Worm (Caenorhabditis elegans) whole organism, L3 larva: ENCODE measurements around the gene lelo-4.
A peak's percentile ranks its signal among the peaks of the same experiment; 100 is the strongest.

Experiments used
- R02D3.7 ChIP-seq: fragments of 150-350 bp; optimal IDR thresholded peaks from 2 replicates; lab custom pipeline; 2014; ENCODE audit warnings: missing biosample characterization, missing genetic modification characterization
- ZK546.5 ChIP-seq: sonication (generic microtip); optimal IDR thresholded peaks from 2 replicates; lab custom pipeline; 2017; ENCODE audit warnings: missing biosample characterization, missing genetic modification characterization
- aly-2 ChIP-seq: fragments of 150-350 bp; optimal IDR thresholded peaks from 2 replicates; lab custom pipeline; 2014; ENCODE audit warnings: missing biosample characterization, missing genetic modification characterization
- ama-1 ChIP-seq: fragments of 150-350 bp; optimal IDR thresholded peaks from 2 replicates; lab custom pipeline; 2018
- ceh-16 ChIP-seq: sonication (generic microtip); optimal IDR thresholded peaks from 2 replicates; lab custom pipeline; 2017; ENCODE audit warnings: missing biosample characterization, missing genetic modification characterization
- ceh-28 ChIP-seq: fragments of 150-350 bp; optimal IDR thresholded peaks from 2 replicates; lab custom pipeline; 2014; ENCODE audit warnings: missing biosample characterization, missing genetic modification reagents, missing genetic modification characterization
- ceh-82 ChIP-seq: fragments of 150-350 bp; optimal IDR thresholded peaks from 2 replicates; lab custom pipeline; 2014; ENCODE audit warnings: missing biosample characterization, missing genetic modification characterization
- ceh-9 ChIP-seq: sonication (generic microtip); optimal IDR thresholded peaks from 2 replicates; lab custom pipeline; 2018; ENCODE audit warnings: missing biosample characterization, missing genetic modification characterization
- egl-5 ChIP-seq: fragments of 150-350 bp; optimal IDR thresholded peaks from 2 replicates; lab custom pipeline; 2017; ENCODE audit warnings: missing biosample characterization, missing genetic modification reagents, missing genetic modification characterization, inconsistent platforms
- elt-1 ChIP-seq: fragments of 150-350 bp; optimal IDR thresholded peaks from 2 replicates; lab custom pipeline; 2014; ENCODE audit warnings: missing biosample characterization, missing genetic modification characterization
- elt-2 ChIP-seq: sonication (generic microtip); optimal IDR thresholded peaks from 2 replicates; lab custom pipeline; 2016; ENCODE audit warnings: missing genetic modification reagents, mild to moderate bottlenecking, missing genetic modification characterization, missing compliant biosample characterization
- elt-3 ChIP-seq, 3 experiments: fragments of 150-350 bp in 1 of 3; sonication (generic microtip) in 2 of 3; optimal IDR thresholded peaks; 2 replicates in 2 of 3; 4 replicates in 1 of 3; lab custom pipeline; 2014 to 2017; ENCODE audit warnings: missing biosample characterization in 3 of 3, missing genetic modification characterization in 3 of 3
- eor-1 ChIP-seq, 2 experiments: fragments of 150-350 bp; optimal IDR thresholded peaks; 2 replicates each; lab custom pipeline; 2014 to 2018; ENCODE audit warnings: missing biosample characterization in 2 of 2, missing genetic modification characterization in 2 of 2
- fkh-10 ChIP-seq: sonication (generic microtip); optimal IDR thresholded peaks from 2 replicates; lab custom pipeline; 2017; ENCODE audit warnings: missing biosample characterization, missing genetic modification reagents, missing genetic modification characterization
- fkh-2 ChIP-seq: fragments of 150-350 bp; optimal IDR thresholded peaks from 2 replicates; lab custom pipeline; 2014; ENCODE audit warnings: missing biosample characterization, missing genetic modification reagents, missing genetic modification characterization
- fos-1 ChIP-seq: fragments of 150-350 bp; optimal IDR thresholded peaks from 2 replicates; lab custom pipeline; 2014; ENCODE audit warnings: missing biosample characterization, missing genetic modification characterization
- hmg-11 ChIP-seq: sonication (generic microtip); optimal IDR thresholded peaks from 2 replicates; lab custom pipeline; 2016; ENCODE audit warnings: missing genetic modification characterization, missing compliant biosample characterization
- jun-1 ChIP-seq: fragments of 150-350 bp; optimal IDR thresholded peaks from 2 replicates; lab custom pipeline; 2014; ENCODE audit warnings: missing biosample characterization, missing genetic modification reagents, missing genetic modification characterization
- lin-15B ChIP-seq: fragments of 150-350 bp; optimal IDR thresholded peaks from 2 replicates; lab custom pipeline; 2014; ENCODE audit warnings: missing biosample characterization, missing genetic modification characterization
- lin-39 ChIP-seq: fragments of 150-350 bp; optimal IDR thresholded peaks from 2 replicates; lab custom pipeline; 2018; ENCODE audit warnings: missing biosample characterization, missing genetic modification reagents, missing genetic modification characterization
- lsy-12 ChIP-seq: sonication (generic microtip); optimal IDR thresholded peaks from 2 replicates; lab custom pipeline; 2016; ENCODE audit warnings: mild to moderate bottlenecking, missing genetic modification characterization, missing compliant biosample characterization
- mdl-1 ChIP-seq: fragments of 150-350 bp; optimal IDR thresholded peaks from 2 replicates; lab custom pipeline; 2014; ENCODE audit warnings: missing biosample characterization, missing genetic modification characterization
- mml-1 ChIP-seq: fragments of 150-350 bp; sonication (generic microtip); optimal IDR thresholded peaks from 3 replicates; lab custom pipeline; 2014; ENCODE audit warnings: missing biosample characterization, missing genetic modification characterization
- nfya-1 ChIP-seq: sonication (generic microtip); optimal IDR thresholded peaks from 2 replicates; lab custom pipeline; 2017; ENCODE audit warnings: missing genetic modification characterization, mild to moderate bottlenecking, missing compliant biosample characterization, antibody characterized with exemption, moderate library complexity; ENCODE audit not compliant: insufficient read depth
- nhr-11 ChIP-seq: fragments of 150-350 bp; optimal IDR thresholded peaks from 2 replicates; lab custom pipeline; 2014; ENCODE audit warnings: missing biosample characterization, missing genetic modification characterization
- nhr-12 ChIP-seq: fragments of 150-350 bp; optimal IDR thresholded peaks from 2 replicates; lab custom pipeline; 2014; ENCODE audit warnings: missing biosample characterization, missing genetic modification characterization
- nhr-23 ChIP-seq: fragments of 150-350 bp; optimal IDR thresholded peaks from 2 replicates; lab custom pipeline; 2014; ENCODE audit warnings: missing biosample characterization, missing genetic modification reagents, missing genetic modification characterization
- nhr-43 ChIP-seq: sonication (generic microtip); optimal IDR thresholded peaks from 2 replicates; lab custom pipeline; 2016; ENCODE audit warnings: mild to moderate bottlenecking, missing genetic modification characterization, missing compliant biosample characterization; ENCODE audit not compliant: poor library complexity, severe bottlenecking
- nhr-76 ChIP-seq: fragments of 150-350 bp; sonication (generic microtip); optimal IDR thresholded peaks from 5 replicates; lab custom pipeline; 2014; ENCODE audit warnings: missing biosample characterization, missing genetic modification characterization
- nhr-77 ChIP-seq: fragments of 150-350 bp; optimal IDR thresholded peaks from 2 replicates; lab custom pipeline; 2014; ENCODE audit warnings: missing biosample characterization, missing genetic modification characterization
- pha-4 ChIP-seq: fragments of 150-350 bp; optimal IDR thresholded peaks from 2 replicates; lab custom pipeline; 2014; ENCODE audit warnings: missing biosample characterization, missing genetic modification reagents, missing genetic modification characterization
- pqm-1 ChIP-seq: fragments of 150-350 bp; optimal IDR thresholded peaks from 2 replicates; lab custom pipeline; 2017; ENCODE audit warnings: missing biosample characterization, missing genetic modification characterization, inconsistent platforms
- sea-2 ChIP-seq: fragments of 150-350 bp; sonication (generic microtip); optimal IDR thresholded peaks from 4 replicates; lab custom pipeline; 2014; ENCODE audit warnings: missing biosample characterization, missing genetic modification reagents, missing genetic modification characterization
- skn-1 ChIP-seq: fragments of 150-350 bp; optimal IDR thresholded peaks from 2 replicates; lab custom pipeline; 2014; ENCODE audit warnings: missing biosample characterization, missing genetic modification characterization
- snpc-4 ChIP-seq: fragments of 150-350 bp; optimal IDR thresholded peaks from 2 replicates; lab custom pipeline; 2014; ENCODE audit warnings: missing biosample characterization, missing genetic modification characterization
- tbx-2 ChIP-seq: sonication (generic microtip); optimal IDR thresholded peaks from 2 replicates; lab custom pipeline; 2016; ENCODE audit warnings: mild to moderate bottlenecking, missing genetic modification characterization, missing compliant biosample characterization
- unc-39 ChIP-seq: sonication (generic microtip); optimal IDR thresholded peaks from 4 replicates; lab custom pipeline; 2017; ENCODE audit warnings: missing biosample characterization, missing genetic modification characterization
- unc-62 ChIP-seq: fragments of 150-350 bp; sonication (generic microtip); optimal IDR thresholded peaks from 4 replicates; lab custom pipeline; 2014; ENCODE audit warnings: missing biosample characterization, missing genetic modification reagents, missing genetic modification characterization
- zag-1 ChIP-seq: fragments of 150-350 bp; optimal IDR thresholded peaks from 2 replicates; lab custom pipeline; 2014; ENCODE audit warnings: missing biosample characterization, missing genetic modification characterization
- ztf-11 ChIP-seq: fragments of 150-350 bp; optimal IDR thresholded peaks from 2 replicates; lab custom pipeline; 2014; ENCODE audit warnings: missing biosample characterization, missing genetic modification characterization
- ztf-4 ChIP-seq: fragments of 150-350 bp; optimal IDR thresholded peaks from 2 replicates; lab custom pipeline; 2014; ENCODE audit warnings: missing biosample characterization, missing genetic modification characterization

lelo-4 gene

DNA sequence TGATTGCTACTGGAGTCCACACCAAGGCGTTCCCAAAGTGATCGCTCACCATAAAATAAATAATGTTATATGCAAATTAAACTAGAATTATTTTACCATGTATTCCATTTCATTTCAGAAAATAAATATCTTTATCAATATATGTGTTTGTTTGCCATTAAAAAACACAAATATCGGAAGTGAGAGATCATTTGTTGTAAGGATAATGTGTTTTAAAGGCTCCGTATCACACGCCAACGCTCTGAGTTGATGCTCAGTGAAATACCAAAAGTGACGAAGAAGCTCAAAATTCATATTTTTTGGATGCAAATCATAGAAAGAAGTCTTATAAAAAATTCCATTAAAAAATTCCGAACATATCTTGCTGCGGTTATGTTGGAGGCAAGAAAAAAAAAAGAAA lies 18.5 kb upstream of the lelo-4 start:
- no peak for TF ChIP-seq ama-1 (lab: Kevin White, UChicago)
- TF ChIP-seq unc-62, result no peak
- no peak for TF ChIP-seq ZK546.5
- no peak for TF ChIP-seq nhr-76 (tag; lab: Kevin White, UChicago)
- TF ChIP-seq nhr-23 (tag; lab: Kevin White, UChicago), result no peak
- TF ChIP-seq jun-1, result no peak
- no peak for TF ChIP-seq sea-2 (GFP tag; lab: Kevin White, UChicago)
- no peak for TF ChIP-seq pqm-1 (tag; lab: Kevin White, UChicago)
- TF ChIP-seq zag-1 (tag; lab: Kevin White, UChicago), result no peak
- no peak for TF ChIP-seq mml-1 (tag; lab: Kevin White, UChicago)
- TF ChIP-seq nhr-77 (tag; lab: Kevin White, UChicago), result no peak
- no peak for TF ChIP-seq fos-1 (tag; lab: Kevin White, UChicago)
- no peak for TF ChIP-seq pha-4
- TF ChIP-seq tbx-2 (tag; lab: Kevin White, UChicago), result no peak
- no peak for TF ChIP-seq ceh-28 (tag; lab: Kevin White, UChicago)
- TF ChIP-seq fkh-2 (tag; lab: Kevin White, UChicago), result no peak
- TF ChIP-seq fkh-10 (GFP tag; lab: Kevin White, UChicago), result no peak
- TF ChIP-seq ceh-9 (tag; lab: Kevin White, UChicago), result no peak

DNA sequence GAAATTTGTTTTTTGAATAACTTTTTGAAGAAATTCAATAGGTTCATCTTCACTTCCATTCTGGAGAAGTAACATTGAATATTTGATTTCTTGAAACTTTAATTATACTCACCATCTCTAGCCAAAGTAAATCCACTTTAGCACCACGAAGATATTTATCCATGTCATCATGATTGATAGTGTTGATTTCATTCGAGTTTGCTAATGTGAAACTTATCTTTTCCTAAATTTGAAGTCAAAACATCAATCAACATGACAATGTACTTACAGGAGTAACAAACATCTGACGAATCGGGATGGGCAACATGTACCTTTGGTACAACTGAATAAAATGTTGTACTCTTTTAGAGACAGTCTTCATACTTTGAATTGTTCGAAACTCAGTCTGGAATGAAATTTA lies 17.4 kb upstream of the lelo-4 start:
- no peak for TF ChIP-seq hmg-11 (tag; lab: Kevin White, UChicago)
- no peak for TF ChIP-seq skn-1 (tag; lab: Kevin White, UChicago)
- no peak for TF ChIP-seq ZK546.5
- no peak for TF ChIP-seq ceh-82 (tag; lab: Kevin White, UChicago)
- no peak for TF ChIP-seq fos-1 (tag; lab: Kevin White, UChicago)
- TF ChIP-seq ztf-11 (tag; lab: Kevin White, UChicago), result no peak
- no peak for TF ChIP-seq sea-2 (GFP tag; lab: Kevin White, UChicago)
- no peak for TF ChIP-seq ceh-16 (tag; lab: Kevin White, UChicago)
- TF ChIP-seq nhr-43 (tag; lab: Kevin White, UChicago), result no peak
- TF ChIP-seq mdl-1 (tag; lab: Kevin White, UChicago), result no peak
- TF ChIP-seq snpc-4, result no peak
- TF ChIP-seq nfya-1 (tag; lab: Kevin White, UChicago), result no peak
- TF ChIP-seq aly-2 (tag; lab: Kevin White, UChicago), result no peak
- TF ChIP-seq nhr-76 (tag; lab: Kevin White, UChicago), result no peak

DNA sequence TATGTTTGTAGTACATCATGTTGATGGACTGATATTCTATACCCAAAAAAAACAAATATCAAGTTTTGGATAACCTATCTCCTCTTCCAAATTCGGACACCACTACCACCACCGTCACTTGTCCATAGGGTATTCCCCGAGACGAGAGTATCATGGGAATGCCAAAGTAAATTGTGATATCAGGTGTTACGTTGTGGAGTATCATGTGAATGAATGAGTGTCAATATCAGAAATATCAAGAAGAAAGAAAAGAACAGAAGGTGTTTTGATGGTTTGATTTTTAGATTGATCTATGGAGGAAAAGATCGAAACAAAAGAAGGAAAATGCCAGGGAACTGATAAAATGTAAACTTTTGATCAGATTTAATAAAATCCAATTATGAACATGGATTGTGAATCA lies 16.5 kb upstream of the lelo-4 start:
- TF ChIP-seq snpc-4 (peak; percentile 12), nhr-77 (tag; lab: Kevin White, UChicago) (no peak), elt-2 (tag; lab: Kevin White, UChicago) (peak; percentile 58), pha-4 (peak; percentile 52), pqm-1 (tag; lab: Kevin White, UChicago) (peak; percentile 42), ZK546.5 (no peak)

DNA sequence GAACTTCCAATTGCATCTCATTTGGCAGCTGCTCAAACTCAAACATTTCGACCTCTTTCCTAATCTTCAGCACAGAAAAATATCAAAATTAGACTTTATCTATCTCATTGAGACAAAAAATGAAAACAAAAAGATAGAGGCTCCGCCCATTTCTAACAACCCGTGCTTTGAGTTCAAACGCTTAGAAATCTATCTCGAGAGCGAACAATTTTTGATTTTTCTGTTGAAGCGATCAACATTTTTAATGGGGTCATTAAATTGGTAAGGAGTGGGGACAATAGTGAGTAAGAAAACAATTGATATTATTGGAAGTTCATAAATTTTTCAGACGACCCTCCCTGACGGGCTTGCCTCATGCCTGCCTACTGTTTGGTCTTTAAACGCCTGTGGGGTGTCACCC lies 15.9 kb upstream of the lelo-4 start, which contains the start of the genes C25H3.10 and C25H3.1:
Gene C25H3.10, minus strand, starts transcription at position 101 of the 400 bp plus-strand sequence.
Gene C25H3.1, plus strand, starts transcription at position 203 of the 400 bp plus-strand sequence.
- TF ChIP-seq egl-5 (peak; percentile 74), elt-2 (tag; lab: Kevin White, UChicago) (no peak)

DNA sequence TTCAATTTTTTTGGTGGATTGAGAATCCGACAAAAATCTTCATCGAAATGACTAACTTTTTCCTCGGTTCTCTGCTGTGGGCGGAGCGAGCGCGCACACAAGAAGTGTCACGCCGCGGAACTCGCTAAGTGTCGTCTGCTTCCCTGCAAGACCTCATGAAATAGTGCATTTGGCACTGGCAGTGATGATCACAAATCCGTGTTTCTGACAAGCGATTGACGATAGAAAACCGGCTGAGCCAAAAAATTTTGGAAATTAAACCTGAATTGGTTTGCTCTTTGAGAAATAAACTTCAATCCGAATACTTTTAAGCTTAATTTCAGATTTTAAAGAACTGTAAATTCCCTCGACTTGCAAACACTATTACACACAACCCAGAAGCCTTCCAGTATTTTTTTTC lies 13.2 kb upstream of the lelo-4 start:
- no peak for TF ChIP-seq mdl-1 (tag; lab: Kevin White, UChicago)
- TF ChIP-seq sea-2 (GFP tag; lab: Kevin White, UChicago), result no peak
- TF ChIP-seq fos-1 (tag; lab: Kevin White, UChicago), result no peak
- TF ChIP-seq nhr-11 (tag; lab: Kevin White, UChicago), result no peak
- peak; percentile 68 for TF ChIP-seq nhr-43 (tag; lab: Kevin White, UChicago)
- no peak for TF ChIP-seq zag-1 (tag; lab: Kevin White, UChicago)
- TF ChIP-seq nhr-77 (tag; lab: Kevin White, UChicago), result peak; percentile 41
- no peak for TF ChIP-seq egl-5
- TF ChIP-seq skn-1 (tag; lab: Kevin White, UChicago), result peak; percentile 26
- no peak for TF ChIP-seq elt-3 (tag; optimal IDR thresholded peaks at IDR 0.05; lab: Kevin White, UChicago)
- no peak for TF ChIP-seq unc-39
- peak; percentile 10 for TF ChIP-seq lin-39 (tag; lab: Kevin White, UChicago)
- peak; percentile 40 for TF ChIP-seq ceh-82 (tag; lab: Kevin White, UChicago)
- TF ChIP-seq nhr-12, result no peak
- TF ChIP-seq lsy-12, result peak; percentile 0
- no peak for TF ChIP-seq jun-1
- TF ChIP-seq ceh-16 (tag; lab: Kevin White, UChicago), result no peak
- no peak for TF ChIP-seq elt-1
- peak; percentile 81 for TF ChIP-seq aly-2 (tag; lab: Kevin White, UChicago)
- TF ChIP-seq nhr-76 (tag; lab: Kevin White, UChicago), result no peak
- TF ChIP-seq eor-1 (tag; optimal IDR thresholded peaks at IDR 0.05; lab: Kevin White, UChicago), result no peak
- TF ChIP-seq snpc-4, result peak; percentile 99
- TF ChIP-seq elt-2 (tag; lab: Kevin White, UChicago), result peak; percentile 71
- TF ChIP-seq ztf-4, result no peak
- TF ChIP-seq ZK546.5, result no peak
- TF ChIP-seq fkh-10 (GFP tag; lab: Kevin White, UChicago), result no peak
- TF ChIP-seq ceh-28 (tag; lab: Kevin White, UChicago), result peak; percentile 14
- TF ChIP-seq R02D3.7 (tag; lab: Kevin White, UChicago), result peak; percentile 50
- TF ChIP-seq nfya-1 (tag; lab: Kevin White, UChicago), result peak; percentile 78
- peak; percentile 39 for TF ChIP-seq hmg-11 (tag; lab: Kevin White, UChicago)
- peak; percentile 81 for TF ChIP-seq nhr-23 (tag; lab: Kevin White, UChicago)
- TF ChIP-seq lin-15B (tag; lab: Kevin White, UChicago), result peak; percentile 29
- peak; percentile 40 for TF ChIP-seq pqm-1 (tag; lab: Kevin White, UChicago)
